Worm (Caenorhabditis elegans): ENCODE results near the gene srw-107.

Gene srw-107

ce11 chrV:521517-521916, at the start of gene srw-107:
TSS of gene srw-107 (minus strand) at chrV:521617.
- TF ChIP-seq ceh-36 (tag; optimal IDR thresholded peaks at IDR 0.05) (no peak), hnd-1 (tag; optimal IDR thresholded peaks at IDR 0.05) (no peak), tbx-11 (GFP tag; IDR thresholded peaks at IDR 0.05) (no peak), F13C5.2 (tag; optimal IDR thresholded peaks at IDR 0.05) (no peak), hmbx-1 (tag; optimal IDR thresholded peaks at IDR 0.05) (no peak), scrt-1 (GFP tag; IDR thresholded peaks at IDR 0.05) (no peak), ama-1 (optimal IDR thresholded peaks at IDR 0.05) (no peak), B0310.2 (tag; optimal IDR thresholded peaks at IDR 0.05) (no peak), ets-7 (tag; optimal IDR thresholded peaks at IDR 0.05) (no peak), hmg-4 (GFP tag; optimal IDR thresholded peaks at IDR 0.05) (no peak), sea-1 (GFP tag; conservative IDR thresholded peaks at IDR 0.05) (no peak), pes-1 (GFP tag; IDR thresholded peaks at IDR 0.05) (no peak), tbx-37 (GFP tag; conservative IDR thresholded peaks at IDR 0.05) (no peak), tra-4 (tag; optimal IDR thresholded peaks at IDR 0.05) (no peak), aly-1 (tag; optimal IDR thresholded peaks at IDR 0.05) (no peak), flt-1 (GFP tag; IDR thresholded peaks at IDR 0.05) (no peak)

DNA sequence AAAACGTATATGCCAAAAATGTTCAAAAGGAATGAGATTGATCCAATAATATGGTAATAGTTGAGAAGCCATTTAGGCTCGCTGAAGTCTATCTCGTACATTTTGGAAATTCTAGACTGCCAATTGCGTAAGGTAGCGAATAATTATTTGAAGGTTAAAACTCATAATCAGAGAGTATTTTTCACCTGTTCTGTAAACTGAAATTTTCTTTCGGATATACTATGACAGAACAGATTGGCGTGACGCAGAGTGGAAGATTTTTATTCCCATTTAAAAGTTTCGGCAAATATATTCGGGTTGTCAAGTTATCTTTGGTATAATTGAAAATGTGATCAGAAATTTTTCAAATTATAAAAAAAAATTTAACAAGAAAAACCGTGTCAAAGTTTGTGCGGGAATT, 46.7 kb upstream of the srw-107 start, which contains the start of gene sri-72:
Gene sri-72, minus strand, starts transcription at position 101 of the 400 bp plus-strand sequence.
- TF ChIP-seq hnd-1 (tag; optimal IDR thresholded peaks at IDR 0.05) (no peak), ama-1 (optimal IDR thresholded peaks at IDR 0.05) (no peak), flt-1 (GFP tag; IDR thresholded peaks at IDR 0.05) (no peak), aly-1 (tag; optimal IDR thresholded peaks at IDR 0.05) (no peak), pes-1 (GFP tag; IDR thresholded peaks at IDR 0.05) (no peak), hmbx-1 (tag; optimal IDR thresholded peaks at IDR 0.05) (no peak), ets-7 (tag; optimal IDR thresholded peaks at IDR 0.05) (no peak)

ce11 chrV:565984-566383, 44.6 kb upstream of the srw-107 start, which contains the start of gene sri-73:
TSS of gene sri-73 (minus strand) at chrV:566084.
- TF ChIP-seq tra-4 (tag; optimal IDR thresholded peaks at IDR 0.05) (no peak), sea-1 (GFP tag; conservative IDR thresholded peaks at IDR 0.05) (no peak), hmg-4 (GFP tag; optimal IDR thresholded peaks at IDR 0.05) (no peak), hnd-1 (tag; optimal IDR thresholded peaks at IDR 0.05) (no peak), pes-1 (GFP tag; IDR thresholded peaks at IDR 0.05) (no peak), hmbx-1 (tag; optimal IDR thresholded peaks at IDR 0.05) (no peak), flt-1 (GFP tag; IDR thresholded peaks at IDR 0.05) (no peak), tbx-37 (GFP tag; conservative IDR thresholded peaks at IDR 0.05) (no peak), ceh-36 (tag; optimal IDR thresholded peaks at IDR 0.05) (no peak), aly-1 (tag; optimal IDR thresholded peaks at IDR 0.05) (no peak), tbx-11 (GFP tag; IDR thresholded peaks at IDR 0.05) (no peak), ceh-13 (GFP tag; optimal IDR thresholded peaks at IDR 0.05) (no peak), F13C5.2 (tag; optimal IDR thresholded peaks at IDR 0.05) (no peak), scrt-1 (GFP tag; IDR thresholded peaks at IDR 0.05) (no peak), ama-1 (optimal IDR thresholded peaks at IDR 0.05) (no peak), B0310.2 (tag; optimal IDR thresholded peaks at IDR 0.05) (no peak), ets-7 (tag; optimal IDR thresholded peaks at IDR 0.05) (no peak)

DNA sequence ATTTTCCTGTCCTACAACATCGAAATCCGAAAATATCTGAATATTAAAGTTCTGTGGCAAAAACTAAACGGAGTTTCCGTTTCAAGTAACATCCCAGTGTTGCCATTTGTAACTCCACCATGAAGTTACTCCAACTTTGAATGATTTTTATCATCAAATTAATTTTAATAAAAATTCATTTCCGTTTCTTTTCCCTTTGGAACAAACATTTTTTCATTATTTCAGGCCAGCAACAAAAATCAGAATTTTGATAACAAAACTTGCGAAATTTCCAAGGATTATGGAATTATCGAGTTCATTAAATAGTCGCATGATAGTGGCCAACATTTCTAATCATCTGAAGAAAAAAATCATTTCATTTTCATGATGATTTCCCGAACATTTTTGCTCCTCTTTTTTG, 41.4 kb upstream of the srw-107 start, which contains the start of gene C14C6.2:
Gene C14C6.2, plus strand, starts transcription at position 301 of the 400 bp plus-strand sequence.
- TF ChIP-seq sea-1 (GFP tag; conservative IDR thresholded peaks at IDR 0.05), result no peak

DNA sequence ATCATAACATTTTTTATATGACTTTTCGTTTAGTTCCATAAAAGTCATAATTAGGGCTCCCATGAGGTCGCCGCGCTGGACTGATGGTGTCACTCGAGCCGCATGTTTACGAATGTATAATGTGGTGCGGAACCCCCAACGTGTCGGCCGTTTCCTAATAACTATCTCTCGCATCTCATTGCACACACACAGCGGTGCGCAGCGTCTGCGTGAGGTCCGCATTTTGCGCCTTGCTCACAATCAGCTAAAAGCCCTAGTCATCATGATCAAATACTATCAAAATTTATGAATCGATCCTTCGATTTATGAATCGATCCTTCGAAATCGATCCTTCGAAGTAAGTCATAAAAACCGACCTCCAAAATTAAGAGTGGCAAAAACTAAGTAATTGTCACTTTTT, 38.5 kb upstream of the srw-107 start, which contains the start of gene srx-7:
Gene srx-7, plus strand, starts transcription at position 256 of the 400 bp plus-strand sequence.
- no peak for TF ChIP-seq scrt-1 (GFP tag; IDR thresholded peaks at IDR 0.05)
- TF ChIP-seq ets-7 (tag; optimal IDR thresholded peaks at IDR 0.05), result no peak
- no peak for TF ChIP-seq ama-1 (optimal IDR thresholded peaks at IDR 0.05)
- no peak for TF ChIP-seq ceh-13 (GFP tag; optimal IDR thresholded peaks at IDR 0.05)
- TF ChIP-seq hmbx-1 (tag; optimal IDR thresholded peaks at IDR 0.05), result no peak
- no peak for TF ChIP-seq ceh-36 (tag; optimal IDR thresholded peaks at IDR 0.05)
- no peak for TF ChIP-seq hmg-4 (GFP tag; optimal IDR thresholded peaks at IDR 0.05)
- no peak for TF ChIP-seq sea-1 (GFP tag; conservative IDR thresholded peaks at IDR 0.05)

DNA sequence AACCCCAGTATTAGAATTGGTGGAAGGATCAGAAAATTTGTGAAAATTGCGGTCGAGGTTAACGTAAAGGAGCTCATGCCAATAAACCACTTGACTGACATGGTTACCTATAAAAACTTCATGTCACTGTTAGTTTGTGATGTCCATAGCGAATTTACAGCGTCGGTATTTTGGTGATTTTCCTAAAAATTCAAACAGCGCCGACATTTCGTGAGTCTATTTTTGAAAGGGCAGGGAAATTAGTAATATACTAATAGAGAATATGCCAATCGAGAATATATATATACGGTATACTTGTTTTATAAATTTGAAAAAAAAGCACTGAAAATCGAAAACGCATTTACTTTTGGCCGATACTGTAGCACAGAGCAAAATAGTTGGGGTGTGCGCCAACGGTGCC, 34.6 kb upstream of the srw-107 start, which contains the start of gene srx-8:
Gene srx-8, minus strand, starts transcription at position 101 of the 400 bp plus-strand sequence.
- TF ChIP-seq scrt-1 (GFP tag; IDR thresholded peaks at IDR 0.05), result no peak
- no peak for TF ChIP-seq ceh-13 (GFP tag; optimal IDR thresholded peaks at IDR 0.05)
- TF ChIP-seq aly-1 (tag; optimal IDR thresholded peaks at IDR 0.05), result no peak

DNA sequence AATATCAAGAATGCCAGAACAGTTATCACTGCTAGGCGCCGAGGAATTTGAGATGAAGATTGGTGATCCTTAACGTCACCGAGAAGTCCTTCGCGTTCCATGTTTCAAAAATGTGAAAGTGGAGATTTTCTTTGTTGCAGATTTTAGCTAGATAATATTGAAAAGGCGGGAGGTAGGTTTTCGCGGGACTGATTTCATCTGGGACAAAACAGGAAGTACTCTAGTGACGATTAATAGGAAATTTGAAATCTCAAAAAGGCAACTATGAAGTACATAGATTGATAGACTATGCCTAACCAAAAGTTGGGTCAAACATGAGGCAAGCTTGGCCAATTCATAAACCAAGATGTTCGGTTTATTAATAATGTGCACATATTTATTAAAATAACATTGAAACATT, 31.6 kb upstream of the srw-107 start, which contains the start of gene C14C6.8:
Gene C14C6.8, minus strand, starts transcription at position 101 of the 400 bp plus-strand sequence.
- no peak for TF ChIP-seq ceh-13 (GFP tag; optimal IDR thresholded peaks at IDR 0.05)
- no peak for TF ChIP-seq hmg-4 (GFP tag; optimal IDR thresholded peaks at IDR 0.05)
- TF ChIP-seq hnd-1 (tag; optimal IDR thresholded peaks at IDR 0.05), result no peak
- no peak for TF ChIP-seq ama-1 (optimal IDR thresholded peaks at IDR 0.05)
- TF ChIP-seq F13C5.2 (tag; optimal IDR thresholded peaks at IDR 0.05), result no peak
- TF ChIP-seq tbx-37 (GFP tag; conservative IDR thresholded peaks at IDR 0.05), result no peak
- TF ChIP-seq ets-7 (tag; optimal IDR thresholded peaks at IDR 0.05), result no peak
- no peak for TF ChIP-seq hmbx-1 (tag; optimal IDR thresholded peaks at IDR 0.05)
- TF ChIP-seq tbx-11 (GFP tag; IDR thresholded peaks at IDR 0.05), result no peak
- TF ChIP-seq aly-1 (tag; optimal IDR thresholded peaks at IDR 0.05), result no peak
- no peak for TF ChIP-seq ceh-36 (tag; optimal IDR thresholded peaks at IDR 0.05)
- no peak for TF ChIP-seq tra-4 (tag; optimal IDR thresholded peaks at IDR 0.05)
- no peak for TF ChIP-seq B0310.2 (tag; optimal IDR thresholded peaks at IDR 0.05)
- no peak for TF ChIP-seq pes-1 (GFP tag; IDR thresholded peaks at IDR 0.05)
- no peak for TF ChIP-seq sea-1 (GFP tag; conservative IDR thresholded peaks at IDR 0.05)
- TF ChIP-seq scrt-1 (GFP tag; IDR thresholded peaks at IDR 0.05), result no peak
- no peak for TF ChIP-seq flt-1 (GFP tag; IDR thresholded peaks at IDR 0.05)

DNA sequence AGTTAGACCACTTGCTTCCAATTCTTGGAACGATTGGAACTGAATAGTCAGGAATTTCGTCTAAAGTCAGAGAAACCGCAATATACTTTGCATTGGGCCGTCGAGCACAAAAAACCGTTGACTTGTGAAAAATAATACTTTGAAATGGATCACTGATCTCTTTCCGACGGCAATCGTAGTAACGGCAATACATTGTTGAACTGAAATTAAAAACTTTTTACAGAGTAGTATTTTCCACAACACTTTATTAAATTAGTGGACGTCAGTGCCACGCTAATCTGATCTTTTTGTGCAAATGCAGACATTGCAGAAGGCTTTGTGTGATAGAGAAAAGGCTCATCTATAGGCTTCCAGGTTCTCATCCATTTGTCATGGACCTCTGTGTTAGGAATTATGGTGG, 31.0 kb upstream of the srw-107 start:
- TF ChIP-seq tra-4 (tag; optimal IDR thresholded peaks at IDR 0.05) (no peak), ceh-36 (tag; optimal IDR thresholded peaks at IDR 0.05) (no peak), pes-1 (GFP tag; IDR thresholded peaks at IDR 0.05) (no peak), hnd-1 (tag; optimal IDR thresholded peaks at IDR 0.05) (no peak), ets-7 (tag; optimal IDR thresholded peaks at IDR 0.05) (no peak), hmbx-1 (tag; optimal IDR thresholded peaks at IDR 0.05) (no peak), scrt-1 (GFP tag; IDR thresholded peaks at IDR 0.05) (no peak), tbx-11 (GFP tag; IDR thresholded peaks at IDR 0.05) (no peak), hmg-4 (GFP tag; optimal IDR thresholded peaks at IDR 0.05) (no peak), aly-1 (tag; optimal IDR thresholded peaks at IDR 0.05) (no peak), tbx-37 (GFP tag; conservative IDR thresholded peaks at IDR 0.05) (no peak), ama-1 (optimal IDR thresholded peaks at IDR 0.05) (no peak), sea-1 (GFP tag; conservative IDR thresholded peaks at IDR 0.05) (no peak), F13C5.2 (tag; optimal IDR thresholded peaks at IDR 0.05) (no peak)

Data from whole organism, early embryonic.